Fruit fly (Drosophila melanogaster): ENCODE measurements around the gene CG11816.
A peak's percentile ranks its signal among the peaks of the same experiment; 100 is the strongest.

Gene CG11816

dm6 chrX:13572382-13572781 lies 16.8 kb upstream of the CG11816 start (continued):
- TF ChIP-seq Hr3 (GFP tag; optimal IDR thresholded peaks at IDR 0.05) (peak; percentile 34), shn (GFP tag; optimal IDR thresholded peaks at IDR 0.05) (peak; percentile 6), CG13424 (tag; optimal IDR thresholded peaks at IDR 0.05) (peak; percentile 55), CG11560 (tag; IDR thresholded peaks at IDR 0.05) (no peak), Ets65A (GFP tag) (peak; percentile 89), grau (tag; optimal IDR thresholded peaks at IDR 0.05) (peak; percentile 71), CG4360 (GFP tag; IDR thresholded peaks at IDR 0.05) (no peak), Hmx (GFP tag; optimal IDR thresholded peaks at IDR 0.05) (no peak), row (GFP tag; IDR thresholded peaks at IDR 0.05) (peak; percentile 56), amos (GFP tag; IDR thresholded peaks at IDR 0.05; ENCODE audit: partially characterized antibody) (no peak), CG9797 (GFP tag; optimal IDR thresholded peaks at IDR 0.05) (no peak), vvl (GFP tag; IDR thresholded peaks at IDR 0.05) (0 out of 2 replicates have a peak, but pooled peaks have one; percentile 54), ind (GFP tag; optimal IDR thresholded peaks at IDR 0.05) (peak; percentile 49), ap (GFP tag; IDR thresholded peaks at IDR 0.05) (0 out of 2 replicates have a peak, but pooled peaks have one; percentile 18), Hand (GFP tag; optimal IDR thresholded peaks at IDR 0.05) (peak; percentile 21), CG1233 (GFP tag; optimal IDR thresholded peaks at IDR 0.05) (peak; percentile 37), CG3163 (GFP tag; optimal IDR thresholded peaks at IDR 0.05) (peak; percentile 3), Nf-YB (GFP tag; optimal IDR thresholded peaks at IDR 0.05) (peak; percentile 18), inv (GFP tag; IDR thresholded peaks at IDR 0.05; ENCODE audit: partially characterized antibody) (no peak), CG32767 (GFP tag; IDR thresholded peaks at IDR 0.05) (0 out of 2 replicates have a peak, but pooled peaks have one; percentile 29), CG32532 (GFP tag; IDR thresholded peaks at IDR 0.05) (peak; percentile 26; the same call in 1 of the 2 replicates), jumu (GFP tag; optimal IDR thresholded peaks at IDR 0.05) (peak; percentile 45), CG12236 (GFP tag; optimal IDR thresholded peaks at IDR 0.05) (no peak), Dip3 (GFP tag; optimal IDR thresholded peaks at IDR 0.05) (peak; percentile 22), CG17568 (GFP tag; optimal IDR thresholded peaks at IDR 0.05) (peak; percentile 36), CG15011 (GFP tag; optimal IDR thresholded peaks at IDR 0.05) (peak; percentile 22), prd (optimal IDR thresholded peaks at IDR 0.05) (no peak), prd (GFP tag; IDR thresholded peaks at IDR 0.05) (peak; percentile 50; the same call in 1 of the 3 replicates), ranshi (GFP tag; IDR thresholded peaks at IDR 0.05) (peak; percentile 44; the same call in 1 of the 2 replicates), sob (GFP tag; IDR thresholded peaks at IDR 0.05) (no peak), ci (GFP tag; IDR thresholded peaks at IDR 0.05) (peak; percentile 60; the same call in 2 of the 3 replicates), Ptx1 (GFP tag; IDR thresholded peaks at IDR 0.05) (peak; percentile 62), sug (tag; optimal IDR thresholded peaks at IDR 0.05) (no peak), kni (GFP tag; optimal IDR thresholded peaks at IDR 0.05) (no peak), CG13624 (GFP tag; optimal IDR thresholded peaks at IDR 0.05) (no peak), CG11093 (GFP tag; IDR thresholded peaks at IDR 0.05) (no peak), Kr (GFP tag; optimal IDR thresholded peaks at IDR 0.05) (no peak), Side (GFP tag; optimal IDR thresholded peaks at IDR 0.05) (peak; percentile 17), en (GFP tag; optimal IDR thresholded peaks at IDR 0.05) (peak; percentile 28), pan (optimal IDR thresholded peaks at IDR 0.05) (no peak), pan (GFP tag; optimal IDR thresholded peaks at IDR 0.05 in 1 of 2, IDR thresholded peaks at IDR 0.05 in 1 of 2) (peak in 1 of 2 experiments; percentile 6), otp (GFP tag; IDR thresholded peaks at IDR 0.05) (peak; percentile 28; the same call in 1 of the 3 replicates), fd96Cb (tag; optimal IDR thresholded peaks at IDR 0.05) (peak; percentile 77), Scr (GFP tag; IDR thresholded peaks at IDR 0.05; ENCODE audit: partially characterized antibody) (no peak), dan (GFP tag; IDR thresholded peaks at IDR 0.05) (no peak), Spps (tag; optimal IDR thresholded peaks at IDR 0.05) (peak; percentile 32), lab (GFP tag; optimal IDR thresholded peaks at IDR 0.05) (peak; percentile 58), al (GFP tag; IDR thresholded peaks at IDR 0.05) (peak; percentile 30; the same call in 1 of the 2 replicates), ems (GFP tag; optimal IDR thresholded peaks at IDR 0.05) (peak; percentile 46), CG4424 (GFP tag; optimal IDR thresholded peaks at IDR 0.05) (peak; percentile 59), Lhr (GFP tag; optimal IDR thresholded peaks at IDR 0.05) (no peak), CG4707 (GFP tag; optimal IDR thresholded peaks at IDR 0.05) (no peak)

Data from whole organism, embryonic.